Fruit fly (Drosophila melanogaster) whole organism, prepupa: ENCODE measurements around the gene ppk28.

Experiments used
- CG10631 ChIP-seq: fragments of 200-800 bp; sonication (Bioruptor generic); optimal IDR thresholded peaks from 2 replicates; lab custom pipeline; 2016; ENCODE audit warnings: missing biosample characterization, missing genetic modification characterization
- CG10669 ChIP-seq: fragments of 200-800 bp; sonication (Bioruptor generic); optimal IDR thresholded peaks from 3 replicates; lab custom pipeline; 2018; ENCODE audit warnings: missing biosample characterization, mild to moderate bottlenecking, missing genetic modification characterization, moderate library complexity
- CG11762 ChIP-seq: fragments of 200-800 bp; sonication (Bioruptor generic); optimal IDR thresholded peaks from 3 replicates; lab custom pipeline; 2016; ENCODE audit warnings: missing biosample characterization, missing genetic modification characterization; ENCODE audit not compliant: insufficient read depth
- CG11902 ChIP-seq: fragments of 200-800 bp; sonication (Bioruptor generic); optimal IDR thresholded peaks from 3 replicates; lab custom pipeline; 2016; ENCODE audit warnings: missing biosample characterization, missing genetic modification characterization
- CG15336 ChIP-seq: fragments of 200-800 bp; sonication (Bioruptor generic); IDR thresholded peaks from 2 replicates; pipeline ENCODE4 v1.3.6; 2022; ENCODE audit warnings: missing biosample characterization, missing genetic modification characterization
- CG3032 ChIP-seq: fragments of 200-800 bp; optimal IDR thresholded peaks from 2 replicates; lab custom pipeline; 2019; ENCODE audit warnings: missing biosample characterization, mild to moderate bottlenecking, missing genetic modification characterization, moderate library complexity
- CG31627 ChIP-seq: fragments of 200-800 bp; sonication (Bioruptor generic); optimal IDR thresholded peaks from 3 replicates; lab custom pipeline; 2016; ENCODE audit warnings: missing biosample characterization, missing genetic modification characterization
- CG32006 ChIP-seq: fragments of 200-800 bp; sonication (Bioruptor generic); optimal IDR thresholded peaks from 3 replicates; lab custom pipeline; 2017; ENCODE audit warnings: missing biosample characterization, mild to moderate bottlenecking, missing genetic modification characterization
- CG3919 ChIP-seq: fragments of 200-800 bp; sonication (Bioruptor generic); optimal IDR thresholded peaks from 3 replicates; lab custom pipeline; 2016; ENCODE audit warnings: missing biosample characterization, missing genetic modification characterization
- CG6163 ChIP-seq: fragments of 200-800 bp; sonication (Bioruptor generic); IDR thresholded peaks from 3 replicates; pipeline ENCODE4 v1.3.6; 2022; ENCODE audit warnings: missing biosample characterization, missing genetic modification characterization
- CG6276 ChIP-seq: fragments of 200-800 bp; sonication (Bioruptor generic); optimal IDR thresholded peaks from 2 replicates; lab custom pipeline; 2017; ENCODE audit warnings: missing biosample characterization, mild to moderate bottlenecking, missing genetic modification characterization
- CG6792 ChIP-seq: fragments of 200-800 bp; sonication (Bioruptor generic); optimal IDR thresholded peaks from 3 replicates; lab custom pipeline; 2016; ENCODE audit warnings: missing biosample characterization, missing genetic modification characterization
- CG6808 ChIP-seq: fragments of 200-800 bp; sonication (Bioruptor generic); optimal IDR thresholded peaks from 3 replicates; lab custom pipeline; 2017; ENCODE audit warnings: missing biosample characterization, missing genetic modification characterization, mild to moderate bottlenecking, moderate library complexity, missing genetic modification reagents
- CG6854 ChIP-seq: fragments of 200-800 bp; sonication (Bioruptor generic); optimal IDR thresholded peaks from 2 replicates; lab custom pipeline; 2017; ENCODE audit warnings: missing biosample characterization, mild to moderate bottlenecking, missing genetic modification characterization
- CG7368 ChIP-seq: fragments of 200-800 bp; sonication (Bioruptor generic); optimal IDR thresholded peaks from 3 replicates; lab custom pipeline; 2016; ENCODE audit warnings: missing biosample characterization, missing genetic modification characterization
- CG8119 ChIP-seq: fragments of 200-800 bp; sonication (Bioruptor generic); IDR thresholded peaks from 3 replicates; pipeline ENCODE4 v1.3.6; 2022; ENCODE audit warnings: missing biosample characterization, missing genetic modification characterization
- CG8632 ChIP-seq: fragments of 200-800 bp; sonication (Bioruptor generic); optimal IDR thresholded peaks from 3 replicates; lab custom pipeline; 2016; ENCODE audit warnings: missing biosample characterization, missing genetic modification characterization
- Eip75B ChIP-seq: fragments of 200-800 bp; sonication (Bioruptor generic); optimal IDR thresholded peaks from 3 replicates; lab custom pipeline; 2016; ENCODE audit warnings: missing biosample characterization, missing genetic modification characterization
- Eip78C ChIP-seq: fragments of 200-800 bp; sonication (Bioruptor generic); peaks from one replicate; lab custom pipeline; 2016; ENCODE audit warnings: missing biosample characterization, missing genetic modification characterization
- Eip93F ChIP-seq: fragments of 200-800 bp; sonication (Bioruptor generic); optimal IDR thresholded peaks from 2 replicates; lab custom pipeline; 2016; ENCODE audit warnings: missing biosample characterization, mild to moderate bottlenecking, missing genetic modification characterization
- Ets21C ChIP-seq: fragments of 200-800 bp; sonication (Bioruptor generic); optimal IDR thresholded peaks from 3 replicates; lab custom pipeline; 2016; ENCODE audit warnings: missing biosample characterization, missing genetic modification characterization
- Ets96B ChIP-seq: fragments of 200-800 bp; optimal IDR thresholded peaks from 2 replicates; lab custom pipeline; 2019; ENCODE audit warnings: missing biosample characterization, mild to moderate bottlenecking, missing genetic modification characterization, moderate library complexity
- Gug ChIP-seq: fragments of 200-800 bp; sonication (Bioruptor generic); IDR thresholded peaks from 2 replicates; pipeline ENCODE4 v1.3.6; 2022; ENCODE audit warnings: missing biosample characterization, missing genetic modification characterization
- Hr38 ChIP-seq: sonication (Bioruptor generic); optimal IDR thresholded peaks from 2 replicates; lab custom pipeline; 2016; ENCODE audit warnings: missing biosample characterization, missing genetic modification characterization
- Hr39 ChIP-seq: fragments of 200-800 bp; sonication (Bioruptor generic); optimal IDR thresholded peaks from 2 replicates; lab custom pipeline; 2016; ENCODE audit warnings: missing biosample characterization, missing genetic modification characterization
- Hr4 ChIP-seq: fragments of 200-800 bp; sonication (Bioruptor generic); optimal IDR thresholded peaks from 3 replicates; lab custom pipeline; 2016; ENCODE audit warnings: missing biosample characterization, missing genetic modification characterization
- Lpt ChIP-seq: fragments of 200-800 bp; sonication (Bioruptor generic); optimal IDR thresholded peaks from 3 replicates; lab custom pipeline; 2016; ENCODE audit warnings: missing biosample characterization, missing genetic modification characterization
- Met ChIP-seq: fragments of 200-800 bp; sonication (Bioruptor generic); optimal IDR thresholded peaks from 3 replicates; lab custom pipeline; 2016; ENCODE audit warnings: missing biosample characterization, missing genetic modification characterization
- OdsH ChIP-seq: fragments of 200-800 bp; sonication (Bioruptor generic); optimal IDR thresholded peaks from 3 replicates; lab custom pipeline; 2016; ENCODE audit warnings: missing biosample characterization, missing genetic modification characterization
- Sox102F ChIP-seq: fragments of 200-800 bp; sonication (Bioruptor generic); optimal IDR thresholded peaks from 2 replicates; lab custom pipeline; 2016; ENCODE audit warnings: missing biosample characterization, mild to moderate bottlenecking, missing genetic modification characterization
- Sox14 ChIP-seq: fragments of 200-800 bp; sonication (Bioruptor generic); optimal IDR thresholded peaks from 3 replicates; lab custom pipeline; 2016; ENCODE audit warnings: missing biosample characterization, missing genetic modification characterization
- achi ChIP-seq: fragments of 200-800 bp; sonication (Bioruptor generic); optimal IDR thresholded peaks from 3 replicates; lab custom pipeline; 2016; ENCODE audit warnings: missing biosample characterization, missing genetic modification characterization
- acj6 ChIP-seq: fragments of 200-800 bp; sonication (Bioruptor generic); optimal IDR thresholded peaks from 3 replicates; lab custom pipeline; 2016; ENCODE audit warnings: missing biosample characterization, missing genetic modification characterization
- cyc ChIP-seq: fragments of 200-800 bp; sonication (Bioruptor generic); optimal IDR thresholded peaks from 3 replicates; lab custom pipeline; 2016; ENCODE audit warnings: missing biosample characterization, missing genetic modification characterization
- dsx ChIP-seq: fragments of 200-800 bp; optimal IDR thresholded peaks from 3 replicates; lab custom pipeline; 2019; ENCODE audit warnings: missing biosample characterization, mild to moderate bottlenecking, missing genetic modification characterization, moderate library complexity; ENCODE audit not compliant: poor library complexity, severe bottlenecking
- eg ChIP-seq: fragments of 200-800 bp; sonication (Bioruptor generic); IDR thresholded peaks from 3 replicates; pipeline ENCODE4 v1.3.6; 2022; ENCODE audit warnings: missing biosample characterization, missing genetic modification characterization
- fd59A ChIP-seq: fragments of 200-800 bp; sonication (Bioruptor generic); optimal IDR thresholded peaks from 2 replicates; lab custom pipeline; 2017; ENCODE audit warnings: missing biosample characterization, mild to moderate bottlenecking, missing genetic modification characterization, missing genetic modification reagents
- fkh ChIP-seq: fragments of 200-800 bp; sonication (Bioruptor generic); optimal IDR thresholded peaks from 3 replicates; lab custom pipeline; 2017; ENCODE audit warnings: missing biosample characterization, mild to moderate bottlenecking, missing genetic modification characterization, moderate library complexity
- net ChIP-seq: fragments of 200-800 bp; sonication (Bioruptor generic); optimal IDR thresholded peaks from 3 replicates; lab custom pipeline; 2016; ENCODE audit warnings: missing biosample characterization, missing genetic modification characterization
- pdm3 ChIP-seq: fragments of 200-800 bp; sonication (Bioruptor generic); optimal IDR thresholded peaks from 3 replicates; lab custom pipeline; 2016; ENCODE audit warnings: missing biosample characterization, missing genetic modification characterization
- salr ChIP-seq, 2 experiments: fragments of 200-800 bp; sonication (Bioruptor generic); optimal IDR thresholded peaks; 3 replicates each; lab custom pipeline; 2016 to 2018; ENCODE audit warnings: missing biosample characterization in 2 of 2, missing genetic modification characterization in 2 of 2, mild to moderate bottlenecking in 1 of 2
- ss ChIP-seq, 2 experiments: fragments of 200-800 bp; sonication (Bioruptor generic); optimal IDR thresholded peaks; 2 replicates in 1 of 2; 3 replicates in 1 of 2; lab custom pipeline; 2017 to 2018; ENCODE audit warnings: mild to moderate bottlenecking in 2 of 2, missing biosample characterization in 2 of 2, missing genetic modification characterization in 2 of 2, moderate library complexity in 1 of 2
- svp ChIP-seq: fragments of 200-800 bp; sonication (Bioruptor generic); peaks from one replicate; lab custom pipeline; 2016; ENCODE audit warnings: missing biosample characterization, missing genetic modification characterization
- topi ChIP-seq: fragments of 200-800 bp; sonication (Bioruptor generic); optimal IDR thresholded peaks from 3 replicates; lab custom pipeline; 2016; ENCODE audit warnings: missing biosample characterization, missing genetic modification characterization

ppk28 gene

dm6 chrX:16774201-16775061 lies 31.4 kb upstream of the ppk28 start:
- TF ChIP-seq Met (GFP tag; lab: Kevin White, UChicago) (no peak), acj6 (GFP tag; lab: Kevin White, UChicago) (no peak), ss (GFP tag; optimal IDR thresholded peaks at IDR 0.05; lab: Kevin White, UChicago) (peak in 1 of 2 experiments; percentile 32)

- no peak for TF ChIP-seq Lpt (GFP tag; lab: Kevin White, UChicago)
- TF ChIP-seq eg (GFP tag; lab: Robert Waterston, UW) = no peak
- TF ChIP-seq CG8632 = no peak
- TF ChIP-seq CG15336 (GFP tag; lab: Robert Waterston, UW) = no peak
- TF ChIP-seq Eip75B (GFP tag; lab: Kevin White, UChicago) = no peak
- no peak for TF ChIP-seq CG6854 (GFP tag; lab: Kevin White, UChicago)
- no peak for TF ChIP-seq fkh
- TF ChIP-seq pdm3 (GFP tag; lab: Kevin White, UChicago) = no peak
- TF ChIP-seq ss (GFP tag; optimal IDR thresholded peaks at IDR 0.05; lab: Kevin White, UChicago) = no peak
- TF ChIP-seq CG7368 (GFP tag; lab: Kevin White, UChicago) = no peak
- no peak for TF ChIP-seq Ets21C (GFP tag; lab: Kevin White, UChicago)
- TF ChIP-seq CG6163 (GFP tag; lab: Robert Waterston, UW) = no peak
- no peak for TF ChIP-seq Eip93F
- TF ChIP-seq svp (GFP tag; lab: Kevin White, UChicago) = no peak
- no peak for TF ChIP-seq Ets96B (tag; lab: Kevin White, UChicago)
- TF ChIP-seq CG10631 = no peak
- TF ChIP-seq CG6808 (GFP tag; lab: Kevin White, UChicago) = no peak
- no peak for TF ChIP-seq Sox14 (GFP tag; lab: Kevin White, UChicago)
Measured at dm6 chrX:16775083-16775482, 30.8 kb upstream of the ppk28 start.

dm6 chrX:16778138-16778672 lies 27.7 kb upstream of the ppk28 start:
- TF ChIP-seq Hr4 (GFP tag; lab: Kevin White, UChicago) (peak; percentile 29), salr (GFP tag; optimal IDR thresholded peaks at IDR 0.05; lab: Kevin White, UChicago) (peak in 1 of 2 experiments; percentile 0), CG6163 (GFP tag; lab: Robert Waterston, UW) (no peak; the same call in 2 of the 3 replicates), cyc (GFP tag; lab: Kevin White, UChicago) (no peak), CG3032 (tag; lab: Kevin White, UChicago) (peak; percentile 3), eg (GFP tag; lab: Robert Waterston, UW) (peak; percentile 28; the same call in 1 of the 3 replicates), CG10669 (GFP tag; lab: Kevin White, UChicago) (peak; percentile 13), svp (GFP tag; lab: Kevin White, UChicago) (peak; percentile 96), CG11902 (GFP tag; lab: Kevin White, UChicago) (no peak), Sox102F (GFP tag; lab: Kevin White, UChicago) (no peak), dsx (GFP tag; lab: Kevin White, UChicago) (peak; percentile 25), CG11762 (GFP tag; lab: Kevin White, UChicago) (no peak), CG6276 (GFP tag; lab: Kevin White, UChicago) (peak; percentile 40), ss (GFP tag; optimal IDR thresholded peaks at IDR 0.05; lab: Kevin White, UChicago) (no peak), fd59A (GFP tag; lab: Kevin White, UChicago) (no peak), Gug (no peak), achi (peak; percentile 9), Ets96B (tag; lab: Kevin White, UChicago) (peak; percentile 3), topi (GFP tag; lab: Kevin White, UChicago) (peak; percentile 28), CG32006 (GFP tag; lab: Kevin White, UChicago) (peak; percentile 56), CG3919 (peak; percentile 22), Hr38 (GFP tag; lab: Kevin White, UChicago) (no peak), Hr39 (no peak), CG31627 (GFP tag; lab: Kevin White, UChicago) (no peak), pdm3 (GFP tag; lab: Kevin White, UChicago) (peak; percentile 32), OdsH (GFP tag; lab: Kevin White, UChicago) (no peak), CG6792 (GFP tag; lab: Kevin White, UChicago) (no peak), CG8632 (no peak), CG8119 (GFP tag; lab: Robert Waterston, UW) (0 out of 3 replicates have a peak, but pooled peaks have one; percentile 39), net (no peak), Eip78C (GFP tag; lab: Kevin White, UChicago) (peak; percentile 76), CG15336 (GFP tag; lab: Robert Waterston, UW) (no peak)
